Worm (Caenorhabditis elegans) whole organism, late embryonic: ENCODE data around the gene tra-2.

Source experiments
- C08G9.2 ChIP-seq: sonication (generic microtip); optimal IDR thresholded peaks from 2 replicates; lab custom pipeline; 2016; ENCODE audit warnings: mild to moderate bottlenecking, missing genetic modification characterization, moderate library complexity, missing compliant biosample characterization
- K02D7.2 ChIP-seq: sonication (generic microtip); optimal IDR thresholded peaks from 2 replicates; lab custom pipeline; 2017; ENCODE audit warnings: mild to moderate bottlenecking, missing genetic modification characterization, missing compliant biosample characterization
- K09A11.1 ChIP-seq: sonication (generic microtip); optimal IDR thresholded peaks from 2 replicates; lab custom pipeline; 2017; ENCODE audit warnings: antibody characterized with exemption, mild to moderate bottlenecking, missing genetic modification characterization, missing compliant biosample characterization; ENCODE audit not compliant: insufficient read depth
- Y22D7AL.16 ChIP-seq: sonication (generic microtip); optimal IDR thresholded peaks from 2 replicates; lab custom pipeline; 2016; ENCODE audit warnings: missing genetic modification characterization, missing compliant biosample characterization
- ahr-1 ChIP-seq: sonication (generic microtip); optimal IDR thresholded peaks from 2 replicates; lab custom pipeline; 2016; ENCODE audit warnings: missing genetic modification characterization, missing compliant biosample characterization
- ceh-2 ChIP-seq: sonication (generic microtip); optimal IDR thresholded peaks from 2 replicates; lab custom pipeline; 2016; ENCODE audit warnings: missing genotype, missing genetic modification characterization, missing compliant biosample characterization
- ceh-22 ChIP-seq: sonication (generic microtip); optimal IDR thresholded peaks from 2 replicates; lab custom pipeline; 2017; ENCODE audit warnings: missing biosample characterization, missing genetic modification characterization
- ceh-31 ChIP-seq: sonication (generic microtip); optimal IDR thresholded peaks from 2 replicates; lab custom pipeline; 2016; ENCODE audit warnings: missing genetic modification characterization, missing compliant biosample characterization
- ceh-48 ChIP-seq: sonication (generic microtip); optimal IDR thresholded peaks from 2 replicates; lab custom pipeline; 2016; ENCODE audit warnings: missing genetic modification characterization, inconsistent platforms, missing compliant biosample characterization
- che-1 ChIP-seq: sonication (generic microtip); optimal IDR thresholded peaks from 2 replicates; lab custom pipeline; 2016; ENCODE audit warnings: mild to moderate bottlenecking, missing genetic modification characterization, missing compliant biosample characterization
- dmd-4 ChIP-seq: sonication (generic microtip); optimal IDR thresholded peaks from 2 replicates; lab custom pipeline; 2016; ENCODE audit warnings: borderline replicate concordance, missing genetic modification characterization, missing compliant biosample characterization
- dve-1 ChIP-seq: sonication (generic microtip); optimal IDR thresholded peaks from 2 replicates; lab custom pipeline; 2017; ENCODE audit warnings: antibody characterized with exemption, mild to moderate bottlenecking, missing genetic modification characterization, missing compliant biosample characterization
- elt-2 ChIP-seq: sonication (generic microtip); optimal IDR thresholded peaks from 2 replicates; lab custom pipeline; 2016; ENCODE audit warnings: missing genetic modification reagents, missing genetic modification characterization, missing compliant biosample characterization
- elt-4 ChIP-seq: sonication (generic microtip); optimal IDR thresholded peaks from 2 replicates; lab custom pipeline; 2016; ENCODE audit warnings: missing genetic modification characterization, missing compliant biosample characterization
- eyg-1 ChIP-seq: sonication (generic microtip); optimal IDR thresholded peaks from 2 replicates; lab custom pipeline; 2016; ENCODE audit warnings: missing genotype, missing genetic modification characterization, missing compliant biosample characterization
- fax-1 ChIP-seq: sonication (generic microtip); optimal IDR thresholded peaks from 2 replicates; lab custom pipeline; 2016; ENCODE audit warnings: missing genotype, missing genetic modification characterization, missing compliant biosample characterization
- fkh-6 ChIP-seq: sonication (generic microtip); optimal IDR thresholded peaks from 2 replicates; lab custom pipeline; 2016; ENCODE audit warnings: missing genetic modification characterization, missing compliant biosample characterization
- hlh-15 ChIP-seq: sonication (generic microtip); optimal IDR thresholded peaks from 2 replicates; lab custom pipeline; 2016; ENCODE audit warnings: missing genetic modification characterization, missing compliant biosample characterization
- hlh-8 ChIP-seq: sonication (generic microtip); optimal IDR thresholded peaks from 2 replicates; lab custom pipeline; 2016; ENCODE audit warnings: missing genotype, missing genetic modification characterization, missing compliant biosample characterization
- lin-11 ChIP-seq: fragments of 200-800 bp; sonication (Bioruptor generic); optimal IDR thresholded peaks from 2 replicates; lab custom pipeline; 2018; ENCODE audit warnings: mild to moderate bottlenecking, missing genetic modification characterization, missing compliant biosample characterization
- madf-2 ChIP-seq: sonication (generic microtip); optimal IDR thresholded peaks from 2 replicates; lab custom pipeline; 2017; ENCODE audit warnings: missing genetic modification characterization, missing compliant biosample characterization
- nhr-232 ChIP-seq: sonication (generic microtip); optimal IDR thresholded peaks from 2 replicates; lab custom pipeline; 2016; ENCODE audit warnings: missing genetic modification characterization, missing compliant biosample characterization
- odd-2 ChIP-seq: sonication (generic microtip); optimal IDR thresholded peaks from 2 replicates; lab custom pipeline; 2017; ENCODE audit warnings: antibody characterized with exemption, mild to moderate bottlenecking, missing genetic modification characterization, missing compliant biosample characterization
- pag-3 ChIP-seq: sonication (generic microtip); optimal IDR thresholded peaks from 2 replicates; lab custom pipeline; 2016; ENCODE audit warnings: missing compliant biosample characterization, missing genetic modification characterization, borderline replicate concordance
- pat-9 ChIP-seq: fragments of 200-800 bp; sonication (Bioruptor generic); optimal IDR thresholded peaks from 2 replicates; lab custom pipeline; 2018; ENCODE audit warnings: mild to moderate bottlenecking, missing genetic modification characterization, moderate library complexity, missing compliant biosample characterization
- pha-4 ChIP-seq: fragments of 150-350 bp; optimal IDR thresholded peaks from 2 replicates; lab custom pipeline; 2018; ENCODE audit warnings: missing biosample characterization, missing genetic modification reagents, missing genetic modification characterization
- pros-1 ChIP-seq: fragments of 150-350 bp; optimal IDR thresholded peaks from 2 replicates; lab custom pipeline; 2014; ENCODE audit warnings: missing biosample characterization, missing genetic modification reagents, missing genetic modification characterization
- ref-2 ChIP-seq: sonication (generic microtip); optimal IDR thresholded peaks from 2 replicates; lab custom pipeline; 2016; ENCODE audit warnings: missing genetic modification characterization, missing compliant biosample characterization
- rnt-1 ChIP-seq: sonication (generic microtip); optimal IDR thresholded peaks from 2 replicates; lab custom pipeline; 2016; ENCODE audit warnings: missing genetic modification characterization, missing compliant biosample characterization
- sdc-2 ChIP-seq: sonication (generic microtip); optimal IDR thresholded peaks from 2 replicates; lab custom pipeline; 2016; ENCODE audit warnings: missing genotype, missing genetic modification characterization, missing compliant biosample characterization
- sox-2 ChIP-seq: fragments of 200-800 bp; sonication (Bioruptor generic); IDR thresholded peaks from 2 replicates; pipeline ENCODE4 v1.3.6; 2022; ENCODE audit warnings: missing genetic modification reagents, missing genetic modification characterization, missing compliant biosample characterization
- sox-4 ChIP-seq: sonication (generic microtip); optimal IDR thresholded peaks from 2 replicates; lab custom pipeline; 2017; ENCODE audit warnings: mild to moderate bottlenecking, missing genetic modification characterization, inconsistent platforms, missing compliant biosample characterization
- tbx-2 ChIP-seq: sonication (generic microtip); optimal IDR thresholded peaks from 2 replicates; lab custom pipeline; 2016; ENCODE audit warnings: missing genetic modification characterization, missing compliant biosample characterization
- ttx-3 ChIP-seq: sonication (generic microtip); optimal IDR thresholded peaks from 2 replicates; lab custom pipeline; 2016; ENCODE audit warnings: missing genetic modification reagents, missing genetic modification characterization, missing compliant biosample characterization
- unc-3 ChIP-seq, 2 experiments: fragments of 200-800 bp in 1 of 2; sonication (Bioruptor generic) in 1 of 2; sonication (generic microtip) in 1 of 2; conservative IDR thresholded peaks in 1 of 2; optimal IDR thresholded peaks in 1 of 2; 2 replicates each; pipeline versions ENCODE4 v1.3.6 to Lab custom; 2016 to 2022; ENCODE audit warnings: missing compliant biosample characterization in 2 of 2, missing genetic modification characterization in 2 of 2, missing genetic modification reagents in 1 of 2
- zip-5 ChIP-seq: sonication (generic microtip); optimal IDR thresholded peaks from 2 replicates; lab custom pipeline; 2016; ENCODE audit warnings: missing genetic modification characterization, missing compliant biosample characterization
- ztf-16 ChIP-seq: sonication (generic microtip); optimal IDR thresholded peaks from 2 replicates; lab custom pipeline; 2017; ENCODE audit warnings: missing genetic modification characterization, missing compliant biosample characterization

tra-2 gene

DNA sequence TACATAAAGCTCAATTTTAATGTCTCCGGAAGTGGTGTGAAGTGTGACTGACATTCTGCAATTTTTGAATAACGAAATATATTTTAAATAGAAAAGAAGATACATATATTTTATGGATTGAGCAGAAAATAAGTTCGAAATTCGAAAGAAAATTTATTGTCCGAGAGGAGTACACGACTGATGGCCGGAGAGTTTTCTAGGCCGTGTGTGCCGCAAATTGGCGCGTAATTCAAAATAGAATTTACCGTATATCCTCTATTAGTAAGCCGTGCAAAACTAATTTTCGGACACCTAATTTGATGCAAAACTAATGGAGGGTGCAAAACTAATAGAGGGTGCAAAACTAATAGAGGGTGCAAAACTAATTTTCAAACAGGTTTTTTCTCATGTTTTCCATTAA, 52.2 kb downstream of the tra-2 start, which contains the start of gene cyn-10 (continued):
- TF ChIP-seq pat-9 (tag; lab: Kevin White, UChicago) (no peak), ceh-31 (peak; percentile 95), madf-2 (tag; lab: Kevin White, UChicago) (peak; percentile 43), fkh-6 (tag; lab: Kevin White, UChicago) (peak; percentile 55), hlh-8 (tag; lab: Kevin White, UChicago) (peak; percentile 91), pros-1 (tag; lab: Kevin White, UChicago) (no peak), odd-2 (no peak), fax-1 (peak; percentile 69), pag-3 (tag; lab: Kevin White, UChicago) (no peak), Y22D7AL.16 (tag; lab: Kevin White, UChicago) (no peak), sox-4 (no peak), K02D7.2 (no peak), pha-4 (tag; lab: Kevin White, UChicago) (no peak), K09A11.1 (tag; lab: Kevin White, UChicago) (no peak), che-1 (tag; lab: Kevin White, UChicago) (no peak), sox-2 (GFP tag; lab: Robert Waterston, UW) (0 out of 2 replicates have a peak, but pooled peaks have one; percentile 16), ref-2 (peak; percentile 89), ceh-48 (tag; lab: Kevin White, UChicago) (no peak), ahr-1 (tag; lab: Kevin White, UChicago) (peak; percentile 40), nhr-232 (tag; lab: Kevin White, UChicago) (no peak), rnt-1 (tag; lab: Kevin White, UChicago) (peak; percentile 80), lin-11 (tag; lab: Kevin White, UChicago) (no peak), dmd-4 (tag; lab: Kevin White, UChicago) (no peak), ztf-16 (tag; lab: Kevin White, UChicago) (peak; percentile 39), zip-5 (tag; lab: Kevin White, UChicago) (peak; percentile 84), C08G9.2 (tag; lab: Kevin White, UChicago) (peak; percentile 96), ceh-2 (tag; lab: Kevin White, UChicago) (peak; percentile 95)
- TF ChIP-seq, all 69 proteins: peak for 35

DNA sequence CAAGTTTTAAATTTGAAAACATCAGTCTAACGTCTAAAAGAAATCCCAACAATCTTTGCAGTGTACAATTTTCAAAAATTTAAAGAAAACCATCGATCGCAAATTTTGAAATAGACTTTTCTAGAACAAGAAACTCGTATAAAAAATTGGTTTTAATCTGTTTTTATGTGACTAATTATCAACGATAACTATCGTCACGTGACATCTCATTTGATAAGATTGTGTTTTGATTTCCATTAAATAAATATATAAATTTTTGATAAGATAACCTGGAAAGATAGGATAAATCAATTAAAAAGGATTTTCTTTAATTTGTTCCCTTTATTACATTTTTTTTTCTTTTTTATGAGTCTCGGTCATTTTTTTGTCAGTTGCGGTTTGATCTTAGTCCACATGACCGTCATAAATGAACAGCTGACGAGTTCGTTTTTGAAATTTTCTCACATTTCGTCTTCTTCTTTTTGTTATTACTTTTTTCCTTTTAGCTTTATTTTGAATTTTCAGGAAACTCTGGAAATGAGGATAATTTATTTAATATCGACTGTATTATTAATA, 55.8 kb downstream of the tra-2 start, which contains the start of gene asm-1:
Gene asm-1 (plus strand): TSS at position 505 of the 555 bp plus-strand sequence.
- TF ChIP-seq elt-2 (tag; lab: Kevin White, UChicago) = peak; percentile 62
- TF ChIP-seq dve-1 (tag; lab: Kevin White, UChicago) = no peak

DNA sequence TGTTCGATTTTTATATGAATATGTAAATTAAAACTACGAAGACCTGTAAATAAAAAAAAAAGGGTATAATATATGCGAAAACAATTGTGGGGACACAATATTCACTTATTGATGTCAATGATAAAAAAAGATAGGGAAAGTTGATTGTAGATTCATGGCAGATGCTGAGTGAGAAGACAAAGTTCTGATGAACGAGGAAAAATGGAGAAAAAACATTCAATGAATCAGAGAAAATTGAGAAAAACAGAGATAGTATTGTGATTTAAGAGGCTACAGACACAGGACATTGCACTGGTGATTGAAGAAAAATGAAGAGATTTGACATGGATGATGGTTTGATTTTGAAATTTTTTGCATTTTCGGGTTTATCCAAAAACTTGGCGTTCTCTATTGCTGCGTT, 56.8 kb downstream of the tra-2 start:
- no peak for TF ChIP-seq sdc-2 (tag; lab: Kevin White, UChicago)
- TF ChIP-seq pha-4 (tag; lab: Kevin White, UChicago) = no peak
- TF ChIP-seq ceh-48 (tag; lab: Kevin White, UChicago) = no peak
- TF ChIP-seq K09A11.1 (tag; lab: Kevin White, UChicago) = no peak
- no peak for TF ChIP-seq tbx-2 (tag; lab: Kevin White, UChicago)
- no peak for TF ChIP-seq sox-2 (GFP tag; lab: Robert Waterston, UW)
- TF ChIP-seq ceh-22 (tag; lab: Kevin White, UChicago) = no peak
- TF ChIP-seq unc-3 (GFP tag; conservative IDR thresholded peaks at IDR 0.05; lab: Robert Waterston, UW) = no peak
- no peak for TF ChIP-seq unc-3 (tag; optimal IDR thresholded peaks at IDR 0.05; lab: Kevin White, UChicago)
- TF ChIP-seq ttx-3 (tag; lab: Kevin White, UChicago) = no peak
- no peak for TF ChIP-seq pros-1 (tag; lab: Kevin White, UChicago)
- TF ChIP-seq elt-4 = no peak
- no peak for TF ChIP-seq eyg-1 (tag; lab: Kevin White, UChicago)
- TF ChIP-seq nhr-232 (tag; lab: Kevin White, UChicago) = no peak
- TF ChIP-seq lin-11 (tag; lab: Kevin White, UChicago) = no peak
- TF ChIP-seq elt-2 (tag; lab: Kevin White, UChicago) = no peak
- no peak for TF ChIP-seq hlh-15 (tag; lab: Kevin White, UChicago)
